Worm (Caenorhabditis elegans): ENCODE measurements around the gene ceh-100.

ce11 chrII:12573541-12573940 is 29.9 kb downstream of the ceh-100 start, which contains the start of gene Y38E10A.2:
- TF ChIP-seq ets-7 (tag; optimal IDR thresholded peaks at IDR 0.05), result no peak
- no peak for TF ChIP-seq hmbx-1 (tag; optimal IDR thresholded peaks at IDR 0.05)
- no peak for TF ChIP-seq tra-4 (tag; optimal IDR thresholded peaks at IDR 0.05)

Measured in whole organism, early embryonic.